Worm (Caenorhabditis elegans) whole organism, mixed stage, embryonic: ENCODE measurements around the gene F38B6.6.

ENCODE experiments used
- M03D4.4 ChIP-seq: sonication (generic microtip); optimal IDR thresholded peaks from 2 replicates; lab custom pipeline; 2017; ENCODE audit warnings: mild to moderate bottlenecking, missing genetic modification characterization, missing compliant biosample characterization
- bed-3 ChIP-seq: fragments of 200-800 bp; sonication (Bioruptor generic); optimal IDR thresholded peaks from 3 replicates; lab custom pipeline; 2018; ENCODE audit warnings: mild to moderate bottlenecking, missing genetic modification characterization, moderate library complexity, missing compliant biosample characterization
- blmp-1 ChIP-seq: fragments of 150-350 bp; optimal IDR thresholded peaks from 2 replicates; lab custom pipeline; 2014; ENCODE audit warnings: missing biosample characterization, missing genetic modification characterization
- elt-3 ChIP-seq: fragments of 150-350 bp; optimal IDR thresholded peaks from 2 replicates; lab custom pipeline; 2014; ENCODE audit warnings: missing biosample characterization, missing genetic modification characterization
- lin-13 ChIP-seq: fragments of 150-350 bp; optimal IDR thresholded peaks from 2 replicates; lab custom pipeline; 2014; ENCODE audit warnings: missing biosample characterization, missing genetic modification characterization
- lsy-2 ChIP-seq: fragments of 150-350 bp; optimal IDR thresholded peaks from 2 replicates; lab custom pipeline; 2014; ENCODE audit warnings: missing biosample characterization, missing genetic modification characterization
- mab-5 ChIP-seq: fragments of 150-350 bp; optimal IDR thresholded peaks from 2 replicates; lab custom pipeline; 2014; ENCODE audit warnings: missing biosample characterization, missing genetic modification characterization
- nhr-76 ChIP-seq: sonication (generic microtip); optimal IDR thresholded peaks from 2 replicates; lab custom pipeline; 2017; ENCODE audit warnings: missing biosample characterization, missing genetic modification characterization
- snpc-4 ChIP-seq: fragments of 150-350 bp; optimal IDR thresholded peaks from 2 replicates; lab custom pipeline; 2014; ENCODE audit warnings: missing biosample characterization, missing genetic modification characterization
- sptf-1 ChIP-seq: sonication (generic microtip); optimal IDR thresholded peaks from 2 replicates; lab custom pipeline; 2017; ENCODE audit warnings: mild to moderate bottlenecking, missing genetic modification characterization, moderate library complexity, missing compliant biosample characterization

DNA sequence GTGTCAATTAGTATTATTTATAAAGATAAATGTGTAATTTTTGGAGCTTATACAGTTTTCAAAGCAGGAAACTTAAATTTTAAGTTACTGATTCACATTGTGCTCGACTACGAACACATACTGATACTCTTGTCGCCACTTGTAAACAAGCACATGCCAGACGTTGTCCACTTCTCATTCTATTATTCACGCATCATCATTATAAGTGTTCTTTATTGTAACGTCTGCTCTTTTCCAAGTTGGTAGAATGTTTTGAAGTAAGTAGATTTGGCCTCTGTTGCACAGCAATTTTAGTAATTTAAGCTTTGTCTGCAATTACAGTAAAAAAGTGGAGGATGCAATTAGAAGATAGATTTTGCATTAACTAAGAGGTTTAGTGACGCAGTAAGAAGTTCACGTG, 3.0 kb upstream of the F38B6.6 start:
- TF ChIP-seq M03D4.4 (tag; lab: Kevin White, UChicago) (no peak), blmp-1 (tag; lab: Kevin White, UChicago) (no peak), snpc-4 (tag; lab: Kevin White, UChicago) (no peak), lin-13 (tag; lab: Kevin White, UChicago) (no peak), mab-5 (tag; lab: Kevin White, UChicago) (no peak), bed-3 (GFP tag; lab: Kevin White, UChicago) (no peak), lsy-2 (no peak), elt-3 (tag; lab: Kevin White, UChicago) (no peak), sptf-1 (tag; lab: Kevin White, UChicago) (no peak), nhr-76 (tag; lab: Kevin White, UChicago) (no peak)
